Worm (Caenorhabditis elegans): ENCODE data around the gene pas-6.
A peak's percentile ranks its signal among the peaks of the same experiment; 100 is the strongest.

Gene pas-6

ce11 chrV:5593406-5593805 lies 9.3 kb upstream of the pas-6 start, which contains the start of gene mrpl-48:
mrpl-48 (plus strand) TSS chrV:5593706.
- TF ChIP-seq tbx-37 (GFP tag; conservative IDR thresholded peaks at IDR 0.05) (no peak), hmbx-1 (tag; optimal IDR thresholded peaks at IDR 0.05) (no peak), ama-1 (optimal IDR thresholded peaks at IDR 0.05) (no peak), ceh-36 (tag; optimal IDR thresholded peaks at IDR 0.05) (no peak), hnd-1 (tag; optimal IDR thresholded peaks at IDR 0.05) (no peak), tbx-11 (GFP tag; IDR thresholded peaks at IDR 0.05) (no peak)

ce11 chrV:5592323-5592722 lies 8.2 kb upstream of the pas-6 start, which contains the start of gene vps-37:
vps-37 (plus strand) TSS chrV:5592700.
- TF ChIP-seq scrt-1 (GFP tag; IDR thresholded peaks at IDR 0.05) (no peak), F13C5.2 (tag; optimal IDR thresholded peaks at IDR 0.05) (peak; percentile 20), ceh-36 (tag; optimal IDR thresholded peaks at IDR 0.05) (peak; percentile 14), hmg-4 (GFP tag; optimal IDR thresholded peaks at IDR 0.05) (no peak), aly-1 (tag; optimal IDR thresholded peaks at IDR 0.05) (no peak), ets-7 (tag; optimal IDR thresholded peaks at IDR 0.05) (no peak), pes-1 (GFP tag; IDR thresholded peaks at IDR 0.05) (peak; percentile 29; the same call in 1 of the 2 replicates)

- TF ChIP-seq B0310.2 (tag; optimal IDR thresholded peaks at IDR 0.05): no peak
- no peak for TF ChIP-seq tbx-37 (GFP tag; conservative IDR thresholded peaks at IDR 0.05)
- no peak for TF ChIP-seq tbx-11 (GFP tag; IDR thresholded peaks at IDR 0.05)
- no peak for TF ChIP-seq tra-4 (tag; optimal IDR thresholded peaks at IDR 0.05)
- no peak for TF ChIP-seq pes-1 (GFP tag; IDR thresholded peaks at IDR 0.05)
- TF ChIP-seq sea-1 (GFP tag; conservative IDR thresholded peaks at IDR 0.05): no peak
- no peak for TF ChIP-seq hmg-4 (GFP tag; optimal IDR thresholded peaks at IDR 0.05)
- TF ChIP-seq ama-1 (optimal IDR thresholded peaks at IDR 0.05): no peak
- TF ChIP-seq hnd-1 (tag; optimal IDR thresholded peaks at IDR 0.05): no peak
- no peak for TF ChIP-seq ceh-13 (GFP tag; optimal IDR thresholded peaks at IDR 0.05)
These were observed 7.7 kb upstream of the pas-6 start for ce11 chrV:5591887-5592286.

ce11 chrV:5587955-5588354 lies 3.8 kb upstream of the pas-6 start:
- no peak for TF ChIP-seq hmg-4 (GFP tag; optimal IDR thresholded peaks at IDR 0.05)
- no peak for TF ChIP-seq hnd-1 (tag; optimal IDR thresholded peaks at IDR 0.05)
- TF ChIP-seq tra-4 (tag; optimal IDR thresholded peaks at IDR 0.05): no peak
- TF ChIP-seq ceh-13 (GFP tag; optimal IDR thresholded peaks at IDR 0.05): no peak
- TF ChIP-seq F13C5.2 (tag; optimal IDR thresholded peaks at IDR 0.05): no peak
- TF ChIP-seq ceh-36 (tag; optimal IDR thresholded peaks at IDR 0.05): no peak

ce11 chrV:5587042-5587441 lies 2.9 kb upstream of the pas-6 start:
- no peak for TF ChIP-seq flt-1 (GFP tag; IDR thresholded peaks at IDR 0.05)
- no peak for TF ChIP-seq ama-1 (optimal IDR thresholded peaks at IDR 0.05)
- TF ChIP-seq ets-7 (tag; optimal IDR thresholded peaks at IDR 0.05): no peak
- TF ChIP-seq ceh-36 (tag; optimal IDR thresholded peaks at IDR 0.05): no peak
- no peak for TF ChIP-seq scrt-1 (GFP tag; IDR thresholded peaks at IDR 0.05)
- no peak for TF ChIP-seq hmbx-1 (tag; optimal IDR thresholded peaks at IDR 0.05)
- TF ChIP-seq pes-1 (GFP tag; IDR thresholded peaks at IDR 0.05): no peak
- no peak for TF ChIP-seq tbx-37 (GFP tag; conservative IDR thresholded peaks at IDR 0.05)
- TF ChIP-seq sea-1 (GFP tag; conservative IDR thresholded peaks at IDR 0.05): no peak
- no peak for TF ChIP-seq tbx-11 (GFP tag; IDR thresholded peaks at IDR 0.05)
- no peak for TF ChIP-seq aly-1 (tag; optimal IDR thresholded peaks at IDR 0.05)
- no peak for TF ChIP-seq B0310.2 (tag; optimal IDR thresholded peaks at IDR 0.05)

- no peak for TF ChIP-seq ceh-36 (tag; optimal IDR thresholded peaks at IDR 0.05)
- no peak for TF ChIP-seq B0310.2 (tag; optimal IDR thresholded peaks at IDR 0.05)
- TF ChIP-seq flt-1 (GFP tag; IDR thresholded peaks at IDR 0.05): no peak
- no peak for TF ChIP-seq ceh-13 (GFP tag; optimal IDR thresholded peaks at IDR 0.05)
- TF ChIP-seq pes-1 (GFP tag; IDR thresholded peaks at IDR 0.05): no peak
- no peak for TF ChIP-seq tbx-11 (GFP tag; IDR thresholded peaks at IDR 0.05)
These were observed 690 bp upstream of the pas-6 start, which contains the start of gene CD4.11 for ce11 chrV:5584833-5585232. CD4.11 (plus strand) TSS chrV:5585133.

- TF ChIP-seq hmg-4 (GFP tag; optimal IDR thresholded peaks at IDR 0.05) (no peak), tbx-37 (GFP tag; conservative IDR thresholded peaks at IDR 0.05) (no peak), ceh-36 (tag; optimal IDR thresholded peaks at IDR 0.05) (no peak), ama-1 (optimal IDR thresholded peaks at IDR 0.05) (no peak), tbx-11 (GFP tag; IDR thresholded peaks at IDR 0.05) (no peak), sea-1 (GFP tag; conservative IDR thresholded peaks at IDR 0.05) (no peak), B0310.2 (tag; optimal IDR thresholded peaks at IDR 0.05) (no peak), scrt-1 (GFP tag; IDR thresholded peaks at IDR 0.05) (no peak)
These were observed 1.3 kb downstream of the pas-6 start for ce11 chrV:5582860-5583259.

- TF ChIP-seq hmbx-1 (tag; optimal IDR thresholded peaks at IDR 0.05): no peak
These were observed 1.8 kb downstream of the pas-6 start for ce11 chrV:5582308-5582707.

- no peak for TF ChIP-seq scrt-1 (GFP tag; IDR thresholded peaks at IDR 0.05)
- no peak for TF ChIP-seq pes-1 (GFP tag; IDR thresholded peaks at IDR 0.05)
- TF ChIP-seq tbx-11 (GFP tag; IDR thresholded peaks at IDR 0.05): no peak
- TF ChIP-seq hmbx-1 (tag; optimal IDR thresholded peaks at IDR 0.05): no peak
- no peak for TF ChIP-seq ama-1 (optimal IDR thresholded peaks at IDR 0.05)
- TF ChIP-seq sea-1 (GFP tag; conservative IDR thresholded peaks at IDR 0.05): no peak
- no peak for TF ChIP-seq ceh-36 (tag; optimal IDR thresholded peaks at IDR 0.05)
- TF ChIP-seq tra-4 (tag; optimal IDR thresholded peaks at IDR 0.05): no peak
- TF ChIP-seq flt-1 (GFP tag; IDR thresholded peaks at IDR 0.05): no peak
- no peak for TF ChIP-seq ceh-13 (GFP tag; optimal IDR thresholded peaks at IDR 0.05)
- no peak for TF ChIP-seq hnd-1 (tag; optimal IDR thresholded peaks at IDR 0.05)
- TF ChIP-seq hmg-4 (GFP tag; optimal IDR thresholded peaks at IDR 0.05): no peak
- TF ChIP-seq F13C5.2 (tag; optimal IDR thresholded peaks at IDR 0.05): no peak
- TF ChIP-seq aly-1 (tag; optimal IDR thresholded peaks at IDR 0.05): no peak
- TF ChIP-seq B0310.2 (tag; optimal IDR thresholded peaks at IDR 0.05): no peak
- TF ChIP-seq tbx-37 (GFP tag; conservative IDR thresholded peaks at IDR 0.05): no peak
- no peak for TF ChIP-seq ets-7 (tag; optimal IDR thresholded peaks at IDR 0.05)
These were observed 2.8 kb downstream of the pas-6 start, which contains the start of gene klc-2 for ce11 chrV:5581312-5581711. klc-2 (minus strand) TSS chrV:5581412.

Data from whole organism, early embryonic.